Worm (Caenorhabditis elegans) whole organism, L1 larva: ENCODE measurements around the gene srw-144.

Source experiments
- C04F5.9 ChIP-seq: sonication (generic microtip); optimal IDR thresholded peaks from 2 replicates; lab custom pipeline; 2016; ENCODE audit warnings: missing genetic modification characterization, missing compliant biosample characterization
- aha-1 ChIP-seq: fragments of 150-350 bp; optimal IDR thresholded peaks from 2 replicates; lab custom pipeline; 2014; ENCODE audit warnings: missing biosample characterization, missing genetic modification characterization
- ama-1 ChIP-seq: fragments of 150-350 bp; optimal IDR thresholded peaks from 2 replicates; lab custom pipeline; 2014
- efl-1 ChIP-seq, 4 experiments: fragments of 150-350 bp; optimal IDR thresholded peaks in 3 of 4; peaks in 1 of 4; 1 replicate in 1 of 4; 2 replicates in 3 of 4; lab custom pipeline; 2014; ENCODE audit warnings: missing biosample characterization in 2 of 4, missing genetic modification characterization in 2 of 4, missing genetic modification reagents in 2 of 4
- ets-5 ChIP-seq: fragments of 200-800 bp; sonication (Bioruptor generic); IDR thresholded peaks from 2 replicates; pipeline ENCODE4 v1.3.6; 2022; ENCODE audit warnings: missing genetic modification characterization, missing compliant biosample characterization
- lsy-2 ChIP-seq, 2 experiments: fragments of 150-350 bp; optimal IDR thresholded peaks; 2 replicates each; lab custom pipeline; 2014; ENCODE audit warnings: missing biosample characterization in 2 of 2, missing genetic modification characterization in 2 of 2
- nhr-20 ChIP-seq: sonication (generic microtip); optimal IDR thresholded peaks from 2 replicates; lab custom pipeline; 2016; ENCODE audit warnings: mild to moderate bottlenecking, missing genetic modification characterization, missing compliant biosample characterization
- pqm-1 ChIP-seq: sonication (generic microtip); optimal IDR thresholded peaks from 3 replicates; lab custom pipeline; 2017; ENCODE audit warnings: missing biosample characterization, missing genetic modification characterization
- snpc-4 ChIP-seq: fragments of 150-350 bp; optimal IDR thresholded peaks from 2 replicates; lab custom pipeline; 2014; ENCODE audit warnings: missing biosample characterization, missing genetic modification characterization
- unc-86 ChIP-seq: sonication (generic microtip); optimal IDR thresholded peaks from 2 replicates; lab custom pipeline; 2016; ENCODE audit warnings: missing genetic modification characterization, missing compliant biosample characterization
- ztf-4 ChIP-seq: fragments of 150-350 bp; optimal IDR thresholded peaks from 2 replicates; lab custom pipeline; 2014; ENCODE audit warnings: missing biosample characterization, missing genetic modification characterization

DNA sequence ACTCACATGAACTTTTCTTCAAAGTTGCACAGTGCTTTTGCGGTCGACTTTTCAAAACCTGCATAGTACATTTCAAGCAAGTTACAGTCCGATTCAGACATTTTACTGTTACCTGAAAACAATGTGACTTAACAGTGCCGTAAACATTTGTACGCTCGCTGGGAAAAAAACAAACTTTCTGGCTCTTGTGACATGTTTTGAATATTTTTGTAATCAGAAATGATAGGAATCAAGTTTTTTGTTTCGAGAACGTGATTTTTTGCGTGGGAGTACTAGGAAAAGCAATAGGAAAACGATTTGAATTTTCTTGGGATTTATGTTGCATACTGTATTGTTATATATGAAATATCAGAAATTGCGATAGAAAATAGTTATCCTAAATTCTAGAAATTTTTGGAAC, 35.3 kb upstream of the srw-144 start, which contains the start of gene srw-120:
- no peak for TF ChIP-seq nhr-20 (tag; lab: Kevin White, UChicago)
- TF ChIP-seq unc-86 (tag; lab: Kevin White, UChicago), result no peak
- TF ChIP-seq ztf-4 (tag; lab: Kevin White, UChicago), result no peak
- no peak for TF ChIP-seq ama-1 (lab: Kevin White, UChicago)
- no peak for TF ChIP-seq efl-1 (optimal IDR thresholded peaks at IDR 0.05; lab: Kevin White, UChicago)
- no peak for TF ChIP-seq efl-1 (GFP tag; optimal IDR thresholded peaks at IDR 0.05 in 1 of 2; lab: Kevin White, UChicago)
- TF ChIP-seq C04F5.9, result no peak
- TF ChIP-seq lsy-2 (tag; optimal IDR thresholded peaks at IDR 0.05; lab: Kevin White, UChicago), result no peak
- no peak for TF ChIP-seq ets-5 (GFP tag; lab: Robert Waterston, UW)
- TF ChIP-seq aha-1 (tag; lab: Kevin White, UChicago), result no peak
- TF ChIP-seq pqm-1, result no peak
- TF ChIP-seq snpc-4 (tag; lab: Kevin White, UChicago), result no peak
